Fruit fly (Drosophila melanogaster) whole organism: Measurements from ENCODE around the gene CG7920.

Source experiments
- CG8478 ChIP-seq: fragments of >200 bp; optimal IDR thresholded peaks from 2 replicates; lab custom pipeline; 2018; ENCODE audit warnings: inconsistent platforms
- EcR ChIP-seq, 2 experiments: fragments of >200 bp; optimal IDR thresholded peaks; 2 replicates each; lab custom pipeline; 2017; ENCODE audit warnings: missing biosample characterization in 2 of 2, missing genetic modification characterization in 2 of 2, missing genetic modification reagents in 2 of 2
- psq ChIP-seq: fragments of >200 bp; optimal IDR thresholded peaks from 2 replicates; lab custom pipeline; 2017
- usp ChIP-seq: fragments of >200 bp; optimal IDR thresholded peaks from 2 replicates; lab custom pipeline; 2017; ENCODE audit warnings: missing biosample characterization, missing genetic modification characterization, mixed read lengths

- TF ChIP-seq psq (lab: Kevin White, UChicago) (no peak), usp (GFP tag; lab: Kevin White, UChicago) (no peak), CG8478 (lab: Kevin White, UChicago) (no peak), EcR (GFP tag; optimal IDR thresholded peaks at IDR 0.05; lab: Kevin White, UChicago) (no peak)
These were observed 2.2 kb downstream of the CG7920 start for dm6 chr3R:30012602-30013489.
